Worm (Caenorhabditis elegans) whole organism, dauer: Measurements from ENCODE around the gene fbxa-181.

Experiments used
- unc-62 ChIP-seq: sonication (generic microtip); optimal IDR thresholded peaks from 2 replicates; lab custom pipeline; 2017; ENCODE audit warnings: missing biosample characterization, missing genetic modification reagents, missing genetic modification characterization

The fbxa-181 gene

DNA sequence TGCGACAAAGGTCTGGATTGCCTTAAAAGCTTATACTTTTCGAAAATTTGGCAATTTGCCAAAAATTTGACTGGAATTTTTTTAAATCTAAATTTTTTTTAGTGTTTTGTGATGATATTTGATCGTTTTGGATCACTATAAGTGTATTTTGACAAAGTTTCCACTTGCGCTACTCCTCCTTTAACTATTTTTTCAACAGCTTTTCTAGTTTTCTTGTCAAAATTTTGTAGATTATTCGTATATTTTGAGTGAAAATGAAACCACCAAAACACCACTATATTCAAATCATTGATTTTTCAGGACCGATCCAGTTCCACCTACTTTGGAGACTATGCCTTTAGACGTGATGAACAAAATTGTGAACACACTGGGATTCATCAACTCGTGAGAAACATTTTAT is at the start of gene fbxa-181:
TSS of gene fbxa-181 (plus strand) at position 301 of the 400 bp plus-strand sequence.
- no peak for TF ChIP-seq unc-62 (GFP tag; lab: Kevin White, UChicago)

- TF ChIP-seq unc-62 (GFP tag; lab: Kevin White, UChicago) = no peak
These were observed 47.1 kb upstream of the fbxa-181 start, which contains the start of the genes tag-65 and ccz-1 for ce11 chrV:13678542-13678941. TSS of gene tag-65 (minus strand) at chrV:13678587. TSS of gene ccz-1 (plus strand) at chrV:13678875.

ce11 chrV:13679859-13680258 is 45.8 kb upstream of the fbxa-181 start:
- no peak for TF ChIP-seq unc-62 (GFP tag; lab: Kevin White, UChicago)

DNA sequence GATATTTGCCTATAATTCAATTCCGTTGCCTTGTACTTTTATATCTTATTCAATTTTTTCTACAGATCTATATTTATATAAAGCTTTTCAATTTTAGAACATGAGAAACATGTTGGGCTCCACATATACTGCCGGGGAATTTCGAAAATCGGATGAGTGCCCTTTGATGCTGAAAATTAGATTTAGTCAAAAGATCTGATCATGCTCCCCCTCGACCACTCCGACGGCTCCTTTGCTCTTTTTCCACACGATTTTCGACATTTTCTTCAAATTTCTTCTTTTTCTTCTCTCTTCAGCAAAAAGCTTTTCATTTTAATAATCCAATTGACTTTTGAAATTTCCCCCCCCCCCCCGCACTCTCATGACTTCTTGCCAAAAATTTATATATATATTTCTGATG is 44.2 kb upstream of the fbxa-181 start:
- no peak for TF ChIP-seq unc-62 (GFP tag; lab: Kevin White, UChicago)

- TF ChIP-seq unc-62 (GFP tag; lab: Kevin White, UChicago) = no peak
These were observed 39.2 kb upstream of the fbxa-181 start for ce11 chrV:13686513-13686912.

- no peak for TF ChIP-seq unc-62 (GFP tag; lab: Kevin White, UChicago)
These were observed 38.2 kb upstream of the fbxa-181 start for ce11 chrV:13687504-13687903.

ce11 chrV:13689592-13689991 is 36.1 kb upstream of the fbxa-181 start, which contains the start of gene T01D3.1:
TSS of gene T01D3.1 (plus strand) at chrV:13689892.
- no peak for TF ChIP-seq unc-62 (GFP tag; lab: Kevin White, UChicago)

DNA sequence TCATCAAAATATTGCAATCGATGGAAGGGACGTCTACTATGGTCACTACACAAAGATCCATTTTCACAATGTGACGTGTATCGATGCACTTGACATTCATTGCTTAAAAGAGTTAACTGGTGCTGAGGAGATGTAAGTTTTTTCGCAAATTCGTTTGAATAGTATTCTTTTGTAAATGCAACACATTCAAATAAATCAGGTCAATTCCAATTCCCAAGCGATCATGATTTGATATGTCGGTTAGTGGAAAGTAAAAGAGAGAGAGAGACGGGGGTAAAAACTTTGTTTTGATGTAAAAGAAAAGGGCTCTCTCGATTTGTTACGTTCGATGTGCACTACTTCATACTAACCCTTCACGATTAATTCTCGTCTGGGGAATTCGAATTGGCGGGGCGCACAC is 35.4 kb upstream of the fbxa-181 start:
- TF ChIP-seq unc-62 (GFP tag; lab: Kevin White, UChicago) = no peak

ce11 chrV:13694103-13694502 is 31.6 kb upstream of the fbxa-181 start:
- no peak for TF ChIP-seq unc-62 (GFP tag; lab: Kevin White, UChicago)

ce11 chrV:13703960-13704359 is 21.7 kb upstream of the fbxa-181 start, which contains the start of gene T01D3.3:
TSS of gene T01D3.3 (plus strand) at chrV:13704271.
- TF ChIP-seq unc-62 (GFP tag; lab: Kevin White, UChicago) = no peak

- TF ChIP-seq unc-62 (GFP tag; lab: Kevin White, UChicago) = no peak
These were observed 18.4 kb upstream of the fbxa-181 start, which contains the start of gene hlh-34 for ce11 chrV:13707295-13707694. TSS of gene hlh-34 (minus strand) at chrV:13707395.

DNA sequence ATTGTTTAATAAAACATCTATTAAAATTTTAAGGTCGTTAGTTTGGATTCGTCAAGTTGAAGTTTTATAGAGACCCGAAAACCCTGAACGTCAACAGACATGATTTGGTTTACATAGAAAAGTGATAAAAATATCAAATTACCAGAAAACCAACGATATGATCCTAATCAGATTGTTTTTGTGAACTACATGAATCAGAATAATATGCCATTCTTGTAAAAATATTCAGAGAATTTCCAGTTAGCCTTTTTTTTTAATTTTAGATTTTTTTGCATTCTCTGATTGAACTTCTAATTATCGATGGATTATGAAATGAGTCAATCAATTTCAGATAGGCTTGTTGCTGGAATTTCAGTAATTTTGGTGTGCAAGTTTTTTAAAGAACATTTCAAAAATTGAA is 14.6 kb upstream of the fbxa-181 start, which contains the start of gene srx-96:
TSS of gene srx-96 (plus strand) at position 301 of the 400 bp plus-strand sequence.
- TF ChIP-seq unc-62 (GFP tag; lab: Kevin White, UChicago) = no peak

DNA sequence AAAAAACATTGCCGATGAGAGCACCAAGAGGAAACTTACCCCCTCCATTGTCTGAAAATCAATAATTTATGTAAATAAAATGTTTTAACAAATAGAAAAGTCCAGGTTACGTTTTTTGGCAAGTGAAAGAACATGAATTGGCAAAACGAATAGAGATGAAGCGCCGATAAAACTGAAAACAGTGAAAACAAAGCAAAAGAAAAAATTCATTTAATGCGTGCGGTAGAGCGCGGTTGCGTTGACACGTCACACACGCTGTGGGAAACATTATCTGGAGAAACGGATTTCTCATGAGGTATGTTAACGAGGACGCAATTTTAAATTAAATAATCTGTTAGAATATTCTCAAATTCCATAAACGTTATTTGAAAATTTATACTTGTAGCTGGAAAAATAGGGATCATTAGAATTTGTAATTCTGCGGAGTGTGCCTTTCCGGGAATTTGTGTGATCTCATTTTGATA is 10.4 kb upstream of the fbxa-181 start, which contains the start of gene zipt-9:
TSS of gene zipt-9 (minus strand) at position 51 of the 464 bp plus-strand sequence.
- TF ChIP-seq unc-62 (GFP tag; lab: Kevin White, UChicago) = no peak

- no peak for TF ChIP-seq unc-62 (GFP tag; lab: Kevin White, UChicago)
These were observed 9.1 kb upstream of the fbxa-181 start, which contains the start of gene T01D3.6 for ce11 chrV:13716531-13716930. TSS of gene T01D3.6 (plus strand) at chrV:13716824.

ce11 chrV:13724781-13725180 is 893 bp upstream of the fbxa-181 start, which contains the start of gene F35E12.2:
TSS of gene F35E12.2 (minus strand) at chrV:13724881.
- no peak for TF ChIP-seq unc-62 (GFP tag; lab: Kevin White, UChicago)

ce11 chrV:13730762-13731161 is 5.1 kb downstream of the fbxa-181 start, which contains the start of gene dct-17:
TSS of gene dct-17 (minus strand) at chrV:13730784.
- TF ChIP-seq unc-62 (GFP tag; lab: Kevin White, UChicago) = no peak

- no peak for TF ChIP-seq unc-62 (GFP tag; lab: Kevin White, UChicago)
These were observed 10.5 kb downstream of the fbxa-181 start, which contains the start of gene F35E12.6 for ce11 chrV:13736147-13736546. TSS of gene F35E12.6 (minus strand) at chrV:13736247.
